Fruit fly (Drosophila melanogaster): ENCODE data around the gene CG13875.

Gene CG13875

DNA sequence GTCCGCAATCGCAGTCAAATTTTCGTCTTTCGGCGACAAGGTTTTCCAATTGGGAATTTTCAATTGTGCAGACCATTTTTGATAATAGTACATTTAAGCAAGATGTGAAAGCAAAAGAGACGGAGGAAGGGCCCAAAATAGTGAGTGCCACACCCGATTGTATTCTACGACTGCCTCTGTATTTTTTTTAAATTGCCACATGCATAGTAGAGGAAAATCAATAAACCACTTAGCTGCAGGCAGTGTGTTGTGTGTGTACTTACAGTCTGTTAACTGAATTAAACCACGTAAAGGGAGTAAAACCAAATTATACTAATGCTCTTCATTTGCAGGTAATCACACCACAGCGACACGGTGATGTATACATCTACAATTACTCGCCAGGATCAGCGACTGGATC lies 8.0 kb upstream of the CG13875 start:
- TF ChIP-seq fd3F (GFP tag; optimal IDR thresholded peaks at IDR 0.05): no peak
- TF ChIP-seq CG16813 (GFP tag; IDR thresholded peaks at IDR 0.05; ENCODE audit: partially characterized antibody): no peak
- no peak for TF ChIP-seq H2.0 (GFP tag; IDR thresholded peaks at IDR 0.05)
- no peak for TF ChIP-seq D19B (GFP tag; optimal IDR thresholded peaks at IDR 0.05)
- TF ChIP-seq CG9727 (GFP tag; optimal IDR thresholded peaks at IDR 0.05): no peak
- no peak for TF ChIP-seq ac (GFP tag; optimal IDR thresholded peaks at IDR 0.05)
- no peak for TF ChIP-seq gt (GFP tag; IDR thresholded peaks at IDR 0.05)
- TF ChIP-seq dm (GFP tag; optimal IDR thresholded peaks at IDR 0.05): no peak
- no peak for TF ChIP-seq CG10431 (GFP tag; optimal IDR thresholded peaks at IDR 0.05)
- TF ChIP-seq run (tag; optimal IDR thresholded peaks at IDR 0.05): no peak
- TF ChIP-seq CG7987 (GFP tag; optimal IDR thresholded peaks at IDR 0.05): no peak
- TF ChIP-seq Tbp (GFP tag; optimal IDR thresholded peaks at IDR 0.05): no peak
- no peak for TF ChIP-seq CG1602 (GFP tag; optimal IDR thresholded peaks at IDR 0.05)
- TF ChIP-seq CG8281 (tag; optimal IDR thresholded peaks at IDR 0.05): no peak
- TF ChIP-seq CG11093 (GFP tag; IDR thresholded peaks at IDR 0.05): no peak
- no peak for TF ChIP-seq Kr (GFP tag; optimal IDR thresholded peaks at IDR 0.05)
- TF ChIP-seq Nf-YA (GFP tag; IDR thresholded peaks at IDR 0.05): no peak
- TF ChIP-seq CG17186 (GFP tag; optimal IDR thresholded peaks at IDR 0.05): no peak
- TF ChIP-seq CG12299 (tag; optimal IDR thresholded peaks at IDR 0.05): no peak
- no peak for TF ChIP-seq CG32767 (GFP tag; IDR thresholded peaks at IDR 0.05)
- no peak for TF ChIP-seq CG13296 (GFP tag; optimal IDR thresholded peaks at IDR 0.05)
- peak in 1 of 2 experiments; percentile 77 for TF ChIP-seq insv (GFP tag; optimal IDR thresholded peaks at IDR 0.05)
- no peak for TF ChIP-seq CG11398 (GFP tag; optimal IDR thresholded peaks at IDR 0.05)
- TF ChIP-seq onecut (GFP tag; IDR thresholded peaks at IDR 0.05): peak; percentile 90
- TF ChIP-seq pan (optimal IDR thresholded peaks at IDR 0.05): no peak
- no peak for TF ChIP-seq pan (GFP tag; optimal IDR thresholded peaks at IDR 0.05 in 1 of 2, IDR thresholded peaks at IDR 0.05 in 1 of 2)
- TF ChIP-seq ken (GFP tag; IDR thresholded peaks at IDR 0.05): no peak
- TF ChIP-seq Elba2 (GFP tag; optimal IDR thresholded peaks at IDR 0.05): peak; percentile 17
- TF ChIP-seq MBD-R2 (GFP tag; IDR thresholded peaks at IDR 0.05): 0 out of 2 replicates have a peak, but pooled peaks have one; percentile 21
- no peak for TF ChIP-seq Stat92E (GFP tag; optimal IDR thresholded peaks at IDR 0.05)
- no peak for TF ChIP-seq Bteb2 (GFP tag; optimal IDR thresholded peaks at IDR 0.05)
- no peak for TF ChIP-seq crc (GFP tag; optimal IDR thresholded peaks at IDR 0.05)
- TF ChIP-seq Aef1 (GFP tag; IDR thresholded peaks at IDR 0.05): no peak
- no peak for TF ChIP-seq schlank (tag; optimal IDR thresholded peaks at IDR 0.05)

DNA sequence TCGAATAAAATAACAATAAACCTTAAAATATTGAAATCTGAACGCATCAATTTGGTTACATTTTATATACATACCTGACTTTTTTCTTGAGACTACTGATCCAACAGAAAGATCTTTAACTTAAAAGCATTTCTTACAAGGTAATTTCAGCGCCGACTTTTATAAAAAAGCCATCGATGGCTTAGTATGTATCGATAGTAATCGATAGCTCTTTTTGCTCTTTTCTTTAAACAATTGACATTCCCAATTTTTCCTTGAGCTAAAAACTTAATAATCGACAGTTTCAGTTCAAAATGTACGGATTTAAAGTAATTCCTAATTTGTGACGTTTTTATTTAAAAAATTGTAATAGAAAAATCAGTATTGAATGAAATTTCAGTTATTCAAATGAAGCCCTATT lies 5.2 kb upstream of the CG13875 start:
- TF ChIP-seq Dip2 (GFP tag; IDR thresholded peaks at IDR 0.05) (no peak), CG6689 (GFP tag; IDR thresholded peaks at IDR 0.05) (no peak), Poxn (GFP tag; IDR thresholded peaks at IDR 0.05) (no peak), bigmax (GFP tag; optimal IDR thresholded peaks at IDR 0.05) (no peak), CG12659 (GFP tag; optimal IDR thresholded peaks at IDR 0.05) (peak; percentile 47), sob (GFP tag; IDR thresholded peaks at IDR 0.05) (no peak), CG4617 (GFP tag; optimal IDR thresholded peaks at IDR 0.05; ENCODE audit: borderline replicate concordance) (no peak), CG11398 (GFP tag; optimal IDR thresholded peaks at IDR 0.05) (no peak), Rx (GFP tag; IDR thresholded peaks at IDR 0.05) (no peak), maf-S (GFP tag; optimal IDR thresholded peaks at IDR 0.05) (no peak), org-1 (GFP tag; optimal IDR thresholded peaks at IDR 0.05) (no peak), CG4404 (GFP tag; IDR thresholded peaks at IDR 0.05) (no peak), CG31365 (tag; optimal IDR thresholded peaks at IDR 0.05) (no peak), CG11723 (GFP tag; optimal IDR thresholded peaks at IDR 0.05) (no peak), CG6854 (GFP tag; optimal IDR thresholded peaks at IDR 0.05) (no peak), CG6765 (GFP tag; optimal IDR thresholded peaks at IDR 0.05) (no peak), CG12236 (GFP tag; optimal IDR thresholded peaks at IDR 0.05) (no peak), CG15073 (GFP tag; optimal IDR thresholded peaks at IDR 0.05) (no peak), Hr78 (GFP tag; optimal IDR thresholded peaks at IDR 0.05) (no peak), CG10959 (GFP tag; IDR thresholded peaks at IDR 0.05) (no peak), Eip74EF (GFP tag; optimal IDR thresholded peaks at IDR 0.05) (no peak)

All from whole organism, embryonic.